Fruit fly (Drosophila melanogaster): ENCODE data around the gene Alp11.

DNA sequence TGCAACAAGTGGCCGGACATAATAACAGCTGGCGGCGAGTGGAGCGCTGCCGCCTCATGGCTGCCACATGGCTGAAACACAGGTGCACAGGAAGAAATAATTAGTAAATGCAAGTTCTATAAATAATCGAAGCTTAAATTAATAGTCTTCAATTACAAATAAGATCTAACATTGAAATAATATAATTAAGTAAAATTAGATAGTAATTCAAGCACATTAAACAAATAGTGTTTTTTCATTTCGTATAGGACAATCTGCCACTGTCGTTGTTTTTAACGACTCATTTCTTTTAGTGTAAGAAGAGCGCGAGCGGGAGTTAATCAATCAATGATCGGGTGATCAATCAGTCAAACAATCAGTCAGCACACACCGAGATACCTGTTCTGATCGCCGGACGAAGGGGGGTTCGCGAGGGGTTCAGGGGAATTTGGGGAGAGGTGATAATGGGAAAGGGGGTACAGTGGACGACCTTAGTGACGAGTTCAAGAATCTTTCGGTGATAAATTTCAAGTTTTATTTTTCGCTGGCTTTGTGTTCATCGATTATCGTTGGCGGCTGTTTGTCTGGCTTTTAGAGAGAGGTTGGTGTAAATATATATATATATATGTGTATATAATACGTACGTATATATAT lies 47.6 kb upstream of the Alp11 start:
- TF ChIP-seq CG4617 (GFP tag; optimal IDR thresholded peaks at IDR 0.05; ENCODE audit: borderline replicate concordance) (no peak), MBD-R2 (GFP tag; IDR thresholded peaks at IDR 0.05) (no peak), CG11247 (GFP tag; IDR thresholded peaks at IDR 0.05) (no peak), hkb (optimal IDR thresholded peaks at IDR 0.05) (no peak), hkb (GFP tag; IDR thresholded peaks at IDR 0.05) (no peak), NfI (GFP tag; optimal IDR thresholded peaks at IDR 0.05) (no peak), CG18599 (GFP tag; optimal IDR thresholded peaks at IDR 0.05) (no peak), dpn (GFP tag; optimal IDR thresholded peaks at IDR 0.05) (no peak), dmrt11E (tag; optimal IDR thresholded peaks at IDR 0.05) (no peak), ttk (GFP tag; IDR thresholded peaks at IDR 0.05) (no peak), hb (GFP tag; IDR thresholded peaks at IDR 0.05; ENCODE audit: partially characterized antibody) (no peak), Aef1 (GFP tag; IDR thresholded peaks at IDR 0.05) (no peak), HLH54F (GFP tag; optimal IDR thresholded peaks at IDR 0.05) (no peak), usp (GFP tag; optimal IDR thresholded peaks at IDR 0.05) (no peak)

All from whole organism, embryonic.